Fruit fly (Drosophila melanogaster) whole organism, prepupa: ENCODE measurements around the gene Muc14A.

Experiments
- CG11902 ChIP-seq: fragments of 200-800 bp; sonication (Bioruptor generic); optimal IDR thresholded peaks from 3 replicates; lab custom pipeline; 2016; ENCODE audit warnings: missing biosample characterization, missing genetic modification characterization
- CG1621 ChIP-seq: fragments of 200-800 bp; sonication (Bioruptor generic); optimal IDR thresholded peaks from 3 replicates; lab custom pipeline; 2018; ENCODE audit warnings: missing biosample characterization, mild to moderate bottlenecking, missing genetic modification characterization
- CG16779 ChIP-seq: fragments of 200-800 bp; sonication (Bioruptor generic); optimal IDR thresholded peaks from 3 replicates; lab custom pipeline; 2017; ENCODE audit warnings: missing biosample characterization, mild to moderate bottlenecking, missing genetic modification characterization
- CG8119 ChIP-seq: fragments of 200-800 bp; sonication (Bioruptor generic); IDR thresholded peaks from 3 replicates; pipeline ENCODE4 v1.3.6; 2022; ENCODE audit warnings: missing biosample characterization, missing genetic modification characterization
- Eip93F ChIP-seq: fragments of 200-800 bp; sonication (Bioruptor generic); optimal IDR thresholded peaks from 2 replicates; lab custom pipeline; 2016; ENCODE audit warnings: missing biosample characterization, mild to moderate bottlenecking, missing genetic modification characterization
- Smox ChIP-seq: fragments of 200-800 bp; sonication (Bioruptor generic); optimal IDR thresholded peaks from 3 replicates; lab custom pipeline; 2016; ENCODE audit warnings: missing biosample characterization, missing genetic modification characterization
- Sox102F ChIP-seq: fragments of 200-800 bp; sonication (Bioruptor generic); optimal IDR thresholded peaks from 2 replicates; lab custom pipeline; 2016; ENCODE audit warnings: missing biosample characterization, mild to moderate bottlenecking, missing genetic modification characterization

DNA sequence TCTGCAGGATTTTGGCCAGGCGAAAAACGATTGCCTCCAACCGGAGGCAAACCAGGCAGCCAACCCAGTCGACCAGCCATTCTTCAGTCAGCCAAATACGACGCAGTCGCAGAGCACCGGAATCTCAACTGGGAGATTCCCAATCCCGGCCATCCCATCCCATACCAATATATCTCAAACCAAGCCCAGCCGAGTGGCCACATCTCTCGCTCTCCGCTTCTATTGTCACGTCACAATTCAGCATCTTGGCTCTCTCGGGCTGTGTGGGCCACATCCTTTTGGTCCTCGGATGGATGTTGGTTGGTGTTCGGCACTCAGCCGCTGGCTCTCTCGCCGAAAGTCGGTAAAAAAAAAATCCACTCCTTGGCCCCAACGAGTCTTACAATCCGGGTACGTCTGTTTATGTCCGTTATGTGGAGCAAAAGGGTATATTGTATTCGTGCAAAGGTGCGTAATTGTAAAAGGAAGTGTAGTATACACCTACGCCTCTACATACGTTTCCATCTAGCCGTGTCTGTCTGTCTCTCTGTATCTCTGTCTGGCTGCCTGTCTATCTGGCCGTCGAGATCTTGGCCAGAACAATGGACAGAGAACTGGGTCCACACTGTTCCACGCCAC, 35.6 kb upstream of the Muc14A start, which contains the start of gene mmd:
- TF ChIP-seq Eip93F (GFP tag; lab: Kevin White, UChicago): no peak
- TF ChIP-seq CG11902 (GFP tag; lab: Kevin White, UChicago): no peak
- TF ChIP-seq CG8119: no peak
- TF ChIP-seq CG16779 (tag; lab: Kevin White, UChicago): no peak
- no peak for TF ChIP-seq CG1621
- no peak for TF ChIP-seq Sox102F (GFP tag; lab: Kevin White, UChicago)
- TF ChIP-seq Smox (GFP tag; lab: Kevin White, UChicago): no peak
